Worm (Caenorhabditis elegans): ENCODE results near the gene cest-2.2.

ce11 chrV:14149125-14149524, 26.0 kb downstream of the cest-2.2 start:
- no peak for TF ChIP-seq nhr-237 (tag; optimal IDR thresholded peaks at IDR 0.05)
- no peak for TF ChIP-seq nhr-28 (tag; optimal IDR thresholded peaks at IDR 0.05)
- no peak for TF ChIP-seq elt-3 (tag; optimal IDR thresholded peaks at IDR 0.05)

All from whole organism, mixed stage, embryonic.